Fruit fly (Drosophila melanogaster) whole organism, embryonic: ENCODE measurements around the gene ci.

ENCODE experiments used
- Antp ChIP-seq: fragments of 200-800 bp; sonication (Bioruptor generic); optimal IDR thresholded peaks from 3 replicates; lab custom pipeline; 2016; ENCODE audit warnings: missing biosample characterization, missing genetic modification characterization
- CG1024 ChIP-seq: fragments of 200-800 bp; sonication (Bioruptor generic); IDR thresholded peaks from 2 replicates; pipeline ENCODE4 v1.3.6; 2022; ENCODE audit warnings: missing biosample characterization, missing genetic modification characterization
- CG11696 ChIP-seq: fragments of 200-800 bp; sonication (Bioruptor generic); IDR thresholded peaks from 2 replicates; pipeline ENCODE4 v1.3.6; 2022; ENCODE audit warnings: missing biosample characterization, missing genetic modification characterization
- CG12659 ChIP-seq: fragments of 200-800 bp; sonication (Bioruptor generic); optimal IDR thresholded peaks from 3 replicates; lab custom pipeline; 2017; ENCODE audit warnings: mild to moderate bottlenecking, missing biosample characterization, missing genetic modification reagents, missing genetic modification characterization
- CG14014 ChIP-seq: fragments of 200-800 bp; sonication (Bioruptor generic); IDR thresholded peaks from 2 replicates; pipeline ENCODE4 v1.3.6; 2022; ENCODE audit warnings: missing biosample characterization, missing genetic modification characterization
- CG14050 ChIP-seq: fragments of 200-800 bp; sonication (Bioruptor generic); IDR thresholded peaks from 3 replicates; pipeline ENCODE4 v1.3.6; 2022; ENCODE audit warnings: missing biosample characterization, missing genetic modification characterization
- CG14965 ChIP-seq: fragments of 200-800 bp; sonication (Bioruptor generic); optimal IDR thresholded peaks from 2 replicates; lab custom pipeline; 2016; ENCODE audit warnings: missing biosample characterization, missing genetic modification characterization, borderline replicate concordance
- CG1647 ChIP-seq: fragments of 200-800 bp; sonication (Bioruptor generic); optimal IDR thresholded peaks from 3 replicates; lab custom pipeline; 2016; ENCODE audit warnings: missing biosample characterization, missing genetic modification characterization
- CG17385 ChIP-seq: fragments of 200-800 bp; sonication (Bioruptor generic); optimal IDR thresholded peaks from 3 replicates; lab custom pipeline; 2018; ENCODE audit warnings: missing biosample characterization, mild to moderate bottlenecking, missing genetic modification characterization
- CG17802 ChIP-seq: fragments of 200-800 bp; sonication (Bioruptor generic); optimal IDR thresholded peaks from 2 replicates; lab custom pipeline; 2018; ENCODE audit warnings: missing biosample characterization, mild to moderate bottlenecking, missing genetic modification characterization, moderate library complexity
- CG2202 ChIP-seq: fragments of 200-800 bp; sonication (Bioruptor generic); optimal IDR thresholded peaks from 2 replicates; lab custom pipeline; 2018; ENCODE audit warnings: missing biosample characterization, mild to moderate bottlenecking, missing genetic modification characterization
- CG2712 ChIP-seq: fragments of 200-800 bp; optimal IDR thresholded peaks from 3 replicates; lab custom pipeline; 2019; ENCODE audit warnings: missing biosample characterization, mild to moderate bottlenecking, missing genetic modification characterization, moderate library complexity
- CG8281 ChIP-seq: fragments of 200-800 bp; sonication (Bioruptor generic); optimal IDR thresholded peaks from 2 replicates; lab custom pipeline; 2018; ENCODE audit warnings: missing biosample characterization, mild to moderate bottlenecking, missing genetic modification characterization, moderate library complexity
- CG8944 ChIP-seq: fragments of 200-800 bp; sonication (Bioruptor generic); optimal IDR thresholded peaks from 3 replicates; lab custom pipeline; 2016; ENCODE audit warnings: missing biosample characterization, missing genetic modification characterization
- CG9797 ChIP-seq: fragments of 200-800 bp; sonication (Bioruptor generic); optimal IDR thresholded peaks from 3 replicates; lab custom pipeline; 2018; ENCODE audit warnings: missing biosample characterization, mild to moderate bottlenecking, missing genetic modification characterization
- Camta ChIP-seq: fragments of 200-800 bp; sonication (Bioruptor generic); optimal IDR thresholded peaks from 2 replicates; lab custom pipeline; 2016; ENCODE audit warnings: missing biosample characterization, missing genetic modification characterization
- Dp ChIP-seq: fragments of 200-800 bp; sonication (Bioruptor generic); optimal IDR thresholded peaks from 2 replicates; lab custom pipeline; 2018; ENCODE audit warnings: missing biosample characterization, mild to moderate bottlenecking, missing genetic modification characterization, moderate library complexity
- Elba2 ChIP-seq: fragments of 200-800 bp; sonication (Bioruptor generic); optimal IDR thresholded peaks from 3 replicates; lab custom pipeline; 2016; ENCODE audit warnings: missing biosample characterization, missing genetic modification characterization
- Ets65A ChIP-seq: fragments of 200-800 bp; sonication (Bioruptor generic); peaks from one replicate; lab custom pipeline; 2016; ENCODE audit warnings: missing biosample characterization, missing genetic modification characterization
- Gsc ChIP-seq: fragments of 200-800 bp; sonication (Bioruptor generic); IDR thresholded peaks from 2 replicates; pipeline ENCODE4 v1.3.6; 2022; ENCODE audit warnings: missing biosample characterization, missing genetic modification characterization
- HLH4C ChIP-seq: fragments of 200-800 bp; sonication (Bioruptor generic); IDR thresholded peaks from 3 replicates; pipeline ENCODE4 v1.3.6; 2022; ENCODE audit warnings: missing biosample characterization, missing genetic modification characterization; ENCODE audit not compliant: partially characterized antibody
- Hmx ChIP-seq: fragments of 200-800 bp; sonication (Bioruptor generic); optimal IDR thresholded peaks from 2 replicates; lab custom pipeline; 2016; ENCODE audit warnings: missing biosample characterization, missing genetic modification characterization
- Hr51 ChIP-seq, 2 experiments: fragments of 200-800 bp; sonication (Bioruptor generic); optimal IDR thresholded peaks; 2 replicates in 1 of 2; 3 replicates in 1 of 2; lab custom pipeline; 2016 to 2018; ENCODE audit warnings: missing biosample characterization in 2 of 2, missing genetic modification characterization in 2 of 2, mild to moderate bottlenecking in 1 of 2, moderate library complexity in 1 of 2
- Kr ChIP-seq: fragments of 200-800 bp; sonication (Bioruptor generic); optimal IDR thresholded peaks from 2 replicates; lab custom pipeline; 2017; ENCODE audit warnings: missing biosample characterization, mild to moderate bottlenecking, missing genetic modification characterization
- MTF-1 ChIP-seq: fragments of 200-800 bp; sonication (Bioruptor generic); optimal IDR thresholded peaks from 2 replicates; lab custom pipeline; 2018; ENCODE audit warnings: missing biosample characterization, mild to moderate bottlenecking, missing genetic modification characterization, borderline replicate concordance
- Max ChIP-seq: fragments of 200-800 bp; sonication (Bioruptor generic); optimal IDR thresholded peaks from 2 replicates; lab custom pipeline; 2016; ENCODE audit warnings: missing biosample characterization, mild to moderate bottlenecking, missing genetic modification characterization
- Myb ChIP-seq: fragments of 200-800 bp; sonication (Bioruptor generic); optimal IDR thresholded peaks from 2 replicates; lab custom pipeline; 2016; ENCODE audit warnings: missing biosample characterization, missing genetic modification characterization
- Neu2 ChIP-seq: fragments of 200-800 bp; sonication (Bioruptor generic); optimal IDR thresholded peaks from 3 replicates; lab custom pipeline; 2016; ENCODE audit warnings: missing biosample characterization, missing genetic modification characterization, borderline replicate concordance
- Rx ChIP-seq: fragments of 200-800 bp; sonication (Bioruptor generic); IDR thresholded peaks from 2 replicates; pipeline ENCODE4 v1.3.6; 2022; ENCODE audit warnings: missing biosample characterization, missing genetic modification characterization
- Scr ChIP-seq: fragments of 200-800 bp; sonication (Bioruptor generic); IDR thresholded peaks from 2 replicates; pipeline ENCODE4 v1.3.6; 2022; ENCODE audit warnings: missing biosample characterization, missing genetic modification characterization; ENCODE audit not compliant: partially characterized antibody
- Six4 ChIP-seq: fragments of 200-800 bp; sonication (Bioruptor generic); optimal IDR thresholded peaks from 2 replicates; lab custom pipeline; 2016; ENCODE audit warnings: missing biosample characterization, missing genetic modification characterization
- Sry-β ChIP-seq: fragments of 200-800 bp; sonication (Bioruptor generic); optimal IDR thresholded peaks from 2 replicates; lab custom pipeline; 2018; ENCODE audit warnings: missing biosample characterization, mild to moderate bottlenecking, missing genetic modification characterization, moderate library complexity
- Taf1 ChIP-seq: fragments of 200-800 bp; sonication (Bioruptor generic); IDR thresholded peaks from 2 replicates; pipeline ENCODE4 v1.3.6; 2022; ENCODE audit warnings: missing biosample characterization, missing genetic modification characterization
- Xrp1 ChIP-seq: fragments of 200-800 bp; sonication (Bioruptor generic); IDR thresholded peaks from 2 replicates; pipeline ENCODE4 v1.3.6; 2022; ENCODE audit warnings: missing biosample characterization, missing genetic modification characterization
- YL-1 ChIP-seq: fragments of 200-800 bp; sonication (Bioruptor generic); optimal IDR thresholded peaks from 3 replicates; lab custom pipeline; 2017; ENCODE audit warnings: missing biosample characterization, mild to moderate bottlenecking, missing genetic modification characterization
- ap ChIP-seq: fragments of 200-800 bp; sonication (Bioruptor generic); IDR thresholded peaks from 2 replicates; pipeline ENCODE4 v1.3.6; 2022; ENCODE audit warnings: missing biosample characterization, missing genetic modification characterization
- cg ChIP-seq: fragments of 200-800 bp; sonication (Bioruptor generic); optimal IDR thresholded peaks from 3 replicates; lab custom pipeline; 2019; ENCODE audit warnings: missing biosample characterization, mild to moderate bottlenecking, missing genetic modification characterization, moderate library complexity
- chn ChIP-seq: fragments of 200-800 bp; sonication (Bioruptor generic); optimal IDR thresholded peaks from 2 replicates; lab custom pipeline; 2016; ENCODE audit warnings: missing biosample characterization, missing genetic modification characterization
- disco-r ChIP-seq: fragments of 200-800 bp; sonication (Bioruptor generic); optimal IDR thresholded peaks from 2 replicates; lab custom pipeline; 2016; ENCODE audit warnings: missing biosample characterization, missing genetic modification characterization
- dmrt11E ChIP-seq: fragments of 200-800 bp; sonication (Bioruptor generic); optimal IDR thresholded peaks from 3 replicates; lab custom pipeline; 2018; ENCODE audit warnings: missing biosample characterization, mild to moderate bottlenecking, missing genetic modification characterization, moderate library complexity
- ham ChIP-seq: fragments of 200-800 bp; sonication (Bioruptor generic); IDR thresholded peaks from 2 replicates; pipeline ENCODE4 v1.3.6; 2022; ENCODE audit warnings: missing biosample characterization, missing genetic modification characterization
- hb ChIP-seq: fragments of 200-800 bp; sonication (Bioruptor generic); IDR thresholded peaks from 3 replicates; pipeline ENCODE4 v1.3.6; 2022; ENCODE audit warnings: missing biosample characterization, missing genetic modification characterization; ENCODE audit not compliant: partially characterized antibody
- hth ChIP-seq: fragments of >200 bp; optimal IDR thresholded peaks from 2 replicates; lab custom pipeline; 2017; ENCODE audit warnings: inconsistent platforms
- lab ChIP-seq: fragments of 200-800 bp; sonication (Bioruptor generic); optimal IDR thresholded peaks from 3 replicates; lab custom pipeline; 2017; ENCODE audit warnings: missing biosample characterization, missing genetic modification characterization, mild to moderate bottlenecking, moderate library complexity, missing genetic modification reagents
- mirr ChIP-seq: fragments of 200-800 bp; sonication (Bioruptor generic); optimal IDR thresholded peaks from 3 replicates; lab custom pipeline; 2018; ENCODE audit warnings: missing biosample characterization, mild to moderate bottlenecking, missing genetic modification characterization
- pb ChIP-seq: fragments of 200-800 bp; sonication (Bioruptor generic); optimal IDR thresholded peaks from 3 replicates; lab custom pipeline; 2016; ENCODE audit warnings: missing biosample characterization, missing genetic modification characterization
- peb ChIP-seq: fragments of 200-800 bp; sonication (Bioruptor generic); IDR thresholded peaks from 2 replicates; pipeline ENCODE4 v1.3.6; 2022; ENCODE audit warnings: missing biosample characterization, missing genetic modification characterization
- row ChIP-seq: fragments of 200-800 bp; sonication (Bioruptor generic); IDR thresholded peaks from 3 replicates; pipeline ENCODE4 v1.3.6; 2022; ENCODE audit warnings: missing biosample characterization, missing genetic modification characterization
- sim ChIP-seq: fragments of 200-800 bp; sonication (Bioruptor generic); IDR thresholded peaks from 2 replicates; pipeline ENCODE4 v1.3.6; 2022; ENCODE audit warnings: missing biosample characterization, missing genetic modification characterization
- ssp ChIP-seq: fragments of 200-800 bp; sonication (Bioruptor generic); IDR thresholded peaks from 2 replicates; pipeline ENCODE4 v1.3.6; 2022; ENCODE audit warnings: missing biosample characterization, missing genetic modification characterization
- usp ChIP-seq: fragments of >200 bp; optimal IDR thresholded peaks from 2 replicates; lab custom pipeline; 2017; ENCODE audit warnings: missing biosample characterization, missing genetic modification characterization
- wdn ChIP-seq: fragments of 200-800 bp; sonication (Bioruptor generic); IDR thresholded peaks from 2 replicates; pipeline ENCODE4 v1.3.6; 2022; ENCODE audit warnings: missing biosample characterization, missing genetic modification characterization

ci gene

DNA sequence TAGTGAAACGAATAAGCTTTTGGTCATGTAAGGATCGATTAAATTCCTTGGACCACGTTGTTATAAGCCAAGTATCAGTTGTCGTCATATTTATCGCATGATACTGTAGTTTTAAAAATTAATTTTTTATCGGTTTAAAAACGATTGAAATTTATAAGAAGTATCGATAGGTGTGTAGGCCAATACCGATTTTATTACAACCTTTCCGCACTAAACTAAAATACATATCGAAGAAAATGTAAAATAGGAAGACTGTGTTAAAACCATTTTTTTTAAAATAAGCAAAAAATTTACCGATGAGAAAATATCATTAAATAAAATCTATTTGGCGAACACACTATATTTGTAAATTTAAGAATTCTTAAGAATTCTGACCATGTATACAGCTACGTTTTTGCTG lies 6.5 kb upstream of the ci start (continued):
- TF ChIP-seq Xrp1 (GFP tag; lab: Robert Waterston, UW) (peak; percentile 6; the same call in 1 of the 2 replicates), Elba2 (GFP tag; lab: Kevin White, UChicago) (no peak), Kr (GFP tag; lab: Kevin White, UChicago) (no peak), CG2712 (tag; lab: Kevin White, UChicago) (no peak), HLH4C (GFP tag; lab: Robert Waterston, UW) (no peak), Scr (GFP tag; lab: Robert Waterston, UW) (peak; percentile 70), Gsc (GFP tag; lab: Robert Waterston, UW) (no peak), row (GFP tag; lab: Robert Waterston, UW) (peak; percentile 79), hth (lab: Kevin White, UChicago) (no peak), chn (GFP tag; lab: Kevin White, UChicago) (no peak), cg (GFP tag; lab: Kevin White, UChicago) (no peak), CG8944 (GFP tag; lab: Kevin White, UChicago) (no peak), CG11696 (GFP tag; lab: Robert Waterston, UW) (no peak), ssp (peak; percentile 98), Max (no peak), CG17802 (tag; lab: Kevin White, UChicago) (peak; percentile 95), CG14965 (GFP tag; lab: Kevin White, UChicago) (no peak), dmrt11E (tag; lab: Kevin White, UChicago) (peak; percentile 10), Hr51 (GFP tag; optimal IDR thresholded peaks at IDR 0.05; lab: Kevin White, UChicago) (no peak), Rx (GFP tag; lab: Robert Waterston, UW) (no peak), Ets65A (GFP tag; lab: Kevin White, UChicago) (no peak), ap (no peak), CG12659 (peak; percentile 30), disco-r (GFP tag; lab: Kevin White, UChicago) (no peak), peb (GFP tag; lab: Robert Waterston, UW) (no peak), Dp (GFP tag; lab: Kevin White, UChicago) (peak; percentile 62), wdn (GFP tag; lab: Robert Waterston, UW) (no peak), Camta (no peak), Taf1 (GFP tag; lab: Robert Waterston, UW) (no peak), mirr (GFP tag; lab: Kevin White, UChicago) (no peak), pb (GFP tag; lab: Kevin White, UChicago) (no peak), hb (GFP tag; lab: Robert Waterston, UW) (no peak), Sry-β (GFP tag; lab: Kevin White, UChicago) (no peak), CG1024 (peak; percentile 98), CG8281 (tag; lab: Kevin White, UChicago) (no peak), CG17385 (GFP tag; lab: Kevin White, UChicago) (no peak), YL-1 (GFP tag; lab: Kevin White, UChicago) (no peak), Hmx (GFP tag; lab: Kevin White, UChicago) (no peak), CG14050 (GFP tag; lab: Robert Waterston, UW) (no peak), CG14014 (GFP tag; lab: Robert Waterston, UW) (no peak), Antp (GFP tag; lab: Kevin White, UChicago) (no peak), CG2202 (tag; lab: Kevin White, UChicago) (no peak), CG9797 (GFP tag; lab: Kevin White, UChicago) (no peak), Neu2 (GFP tag; lab: Kevin White, UChicago) (no peak), Myb (GFP tag; lab: Kevin White, UChicago) (peak; percentile 79), usp (GFP tag; lab: Kevin White, UChicago) (no peak), CG1647 (GFP tag; lab: Kevin White, UChicago) (no peak), ham (GFP tag; lab: Robert Waterston, UW) (no peak), sim (GFP tag; lab: Robert Waterston, UW) (no peak), Six4 (GFP tag; lab: Kevin White, UChicago) (no peak), lab (GFP tag; lab: Kevin White, UChicago) (no peak), MTF-1 (GFP tag; lab: Kevin White, UChicago) (no peak)
